Fruit fly (Drosophila melanogaster) Kc167 (cell line): ENCODE measurements around the gene zf30C.

Experiments used
- Myc ChIP-seq: fragments of >200 bp; optimal IDR thresholded peaks from 2 replicates; lab custom pipeline; 2017; ENCODE audit warnings: missing external identifiers
- Sin3A ChIP-seq: fragments of >200 bp; optimal IDR thresholded peaks from 2 replicates; lab custom pipeline; 2018; ENCODE audit warnings: missing external identifiers
- h ChIP-seq: fragments of >200 bp; optimal IDR thresholded peaks from 3 replicates; lab custom pipeline; 2018; ENCODE audit warnings: missing external identifiers
- insv ChIP-seq: fragments of >200 bp; optimal IDR thresholded peaks from 3 replicates; lab custom pipeline; 2018; ENCODE audit warnings: missing external identifiers
- psq ChIP-seq: fragments of >200 bp; optimal IDR thresholded peaks from 2 replicates; lab custom pipeline; 2017; ENCODE audit warnings: missing external identifiers
- ttk ChIP-seq: sonication (Bioruptor generic); optimal IDR thresholded peaks from 2 replicates; lab custom pipeline; 2017; ENCODE audit warnings: missing external identifiers

DNA sequence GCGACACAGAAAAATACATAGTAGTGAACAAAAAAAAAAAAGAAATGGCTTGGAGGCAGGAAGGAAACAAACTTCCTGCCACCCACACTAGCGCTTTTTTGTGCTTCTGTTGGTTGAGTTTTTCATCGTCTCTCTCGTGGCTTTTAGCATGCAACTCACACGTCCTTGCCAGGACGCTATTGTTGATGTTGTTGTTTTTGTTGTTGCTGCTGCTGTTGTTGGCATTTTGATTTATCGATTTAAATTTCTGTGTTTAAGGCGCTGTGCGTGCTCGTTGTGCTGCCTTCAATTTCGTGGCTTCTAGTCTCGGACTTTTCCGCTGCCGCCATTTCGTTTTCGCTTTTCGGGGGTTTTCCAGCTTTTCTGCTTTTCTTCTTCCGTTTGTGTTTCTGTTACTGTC lies 18.5 kb upstream of the zf30C start:
- TF ChIP-seq Myc (no peak), psq (no peak), insv (lab: Kevin White, UChicago) (no peak), ttk (lab: Kevin White, UChicago) (no peak), h (lab: Kevin White, UChicago) (no peak), Sin3A (no peak)
